Fruit fly (Drosophila melanogaster) whole organism, wandering third instar larva: Measurements from ENCODE around the gene Cep97.

Experiments
- Abd-B ChIP-seq: fragments of >200 bp; optimal IDR thresholded peaks from 2 replicates; lab custom pipeline; 2017; ENCODE audit warnings: missing biosample characterization, missing genetic modification characterization
- CG32264 ChIP-seq: fragments of 200-800 bp; sonication (Bioruptor generic); optimal IDR thresholded peaks from 2 replicates; lab custom pipeline; 2016; ENCODE audit warnings: missing biosample characterization, missing genetic modification characterization
- CrebA ChIP-seq: fragments of 200-800 bp; sonication (Bioruptor generic); optimal IDR thresholded peaks from 2 replicates; lab custom pipeline; 2016; ENCODE audit warnings: missing biosample characterization, mild to moderate bottlenecking, missing genetic modification characterization, borderline replicate concordance
- GATAd ChIP-seq: sonication (Bioruptor generic); optimal IDR thresholded peaks from 2 replicates; lab custom pipeline; 2016; ENCODE audit warnings: missing biosample characterization, missing genetic modification characterization
- HLH106 ChIP-seq: fragments of 200-800 bp; optimal IDR thresholded peaks from 3 replicates; lab custom pipeline; 2019; ENCODE audit warnings: missing biosample characterization, mild to moderate bottlenecking, missing genetic modification characterization, moderate library complexity
- Hnf4 ChIP-seq: fragments of 200-800 bp; sonication (Bioruptor generic); optimal IDR thresholded peaks from 2 replicates; lab custom pipeline; 2016; ENCODE audit warnings: missing biosample characterization, mild to moderate bottlenecking, missing genetic modification characterization
- Hr83 ChIP-seq: fragments of 200-300 bp; sonication (Bioruptor generic); optimal IDR thresholded peaks from 2 replicates; lab custom pipeline; 2016; ENCODE audit warnings: missing biosample characterization, mild to moderate bottlenecking, missing genetic modification characterization, moderate library complexity; ENCODE audit not compliant: poor library complexity, severe bottlenecking
- Jra ChIP-seq: sonication (Bioruptor generic); optimal IDR thresholded peaks from 2 replicates; lab custom pipeline; 2016; ENCODE audit warnings: missing biosample characterization, missing genetic modification characterization
- N ChIP-seq: fragments of >200 bp; optimal IDR thresholded peaks from 2 replicates; lab custom pipeline; 2018; ENCODE audit warnings: missing biosample characterization, missing external identifiers, missing genetic modification characterization
- OdsH ChIP-seq: fragments of 200-800 bp; sonication (Bioruptor generic); optimal IDR thresholded peaks from 2 replicates; lab custom pipeline; 2016; ENCODE audit warnings: missing biosample characterization, mild to moderate bottlenecking, missing genetic modification characterization
- Sp1 ChIP-seq: fragments of 200-800 bp; sonication (Bioruptor generic); optimal IDR thresholded peaks from 3 replicates; lab custom pipeline; 2019; ENCODE audit warnings: missing biosample characterization, mild to moderate bottlenecking, missing genetic modification characterization, moderate library complexity
- br ChIP-seq: fragments of 200-800 bp; sonication (Bioruptor generic); optimal IDR thresholded peaks from 2 replicates; lab custom pipeline; 2016; ENCODE audit warnings: missing biosample characterization, missing genetic modification characterization
- brk ChIP-seq: fragments of 200-800 bp; sonication (Bioruptor generic); optimal IDR thresholded peaks from 2 replicates; lab custom pipeline; 2016; ENCODE audit warnings: missing biosample characterization, mild to moderate bottlenecking, missing genetic modification characterization
- dl ChIP-seq, 2 experiments: fragments of 175-275, 200-275 bp in 1 of 2; fragments of 200-275 bp in 1 of 2; sonication (Bioruptor generic); optimal IDR thresholded peaks; lab custom pipeline; 2018; ENCODE audit warnings: mild to moderate bottlenecking in 2 of 2, missing biosample characterization in 2 of 2, missing genetic modification characterization in 2 of 2, moderate library complexity in 2 of 2; ENCODE audit not compliant: partially characterized antibody in 2 of 2, insufficient read depth in 1 of 2
- dmrt93B ChIP-seq: fragments of 200-800 bp; sonication (Bioruptor generic); optimal IDR thresholded peaks from 2 replicates; lab custom pipeline; 2018; ENCODE audit warnings: missing biosample characterization, mild to moderate bottlenecking, missing genetic modification characterization
- dsf ChIP-seq: sonication (Bioruptor generic); optimal IDR thresholded peaks from 2 replicates; lab custom pipeline; 2016; ENCODE audit warnings: missing biosample characterization, missing genetic modification characterization, borderline replicate concordance
- ey ChIP-seq: fragments of 200-800 bp; sonication (Bioruptor generic); optimal IDR thresholded peaks from 2 replicates; lab custom pipeline; 2016; ENCODE audit warnings: missing biosample characterization, missing genetic modification characterization
- foxo ChIP-seq, 2 experiments: fragments of 200-800 bp; sonication (Bioruptor generic); optimal IDR thresholded peaks; 2 replicates in 1 of 2; 3 replicates in 1 of 2; lab custom pipeline; 2016 to 2017; ENCODE audit warnings: missing biosample characterization in 2 of 2, missing genetic modification characterization in 2 of 2
- fru ChIP-seq: fragments of 200-800 bp; sonication (Bioruptor generic); optimal IDR thresholded peaks from 3 replicates; lab custom pipeline; 2016; ENCODE audit warnings: missing biosample characterization, mild to moderate bottlenecking, missing genetic modification characterization
- h ChIP-seq: fragments of 200-800 bp; sonication (Bioruptor generic); optimal IDR thresholded peaks from 3 replicates; lab custom pipeline; 2016; ENCODE audit warnings: missing biosample characterization, mild to moderate bottlenecking, missing genetic modification characterization
- lola ChIP-seq: fragments of >200 bp; optimal IDR thresholded peaks from 2 replicates; lab custom pipeline; 2017; ENCODE audit warnings: missing biosample characterization, missing genetic modification characterization
- pan ChIP-seq: fragments of >200 bp; optimal IDR thresholded peaks from 2 replicates; lab custom pipeline; 2017
- psq ChIP-seq: fragments of 200-800 bp; sonication (Bioruptor generic); optimal IDR thresholded peaks from 3 replicates; lab custom pipeline; 2017; ENCODE audit warnings: missing biosample characterization, mild to moderate bottlenecking, missing genetic modification characterization, moderate library complexity
- rgr ChIP-seq: fragments of 200-800 bp; sonication (Bioruptor generic); optimal IDR thresholded peaks from 3 replicates; lab custom pipeline; 2016; ENCODE audit warnings: missing biosample characterization, mild to moderate bottlenecking, missing genetic modification characterization
- sage ChIP-seq: fragments of 200-800 bp; sonication (Bioruptor generic); optimal IDR thresholded peaks from 2 replicates; lab custom pipeline; 2016; ENCODE audit warnings: missing biosample characterization, mild to moderate bottlenecking, missing genetic modification characterization
- sv ChIP-seq: fragments of 200-800 bp; sonication (Bioruptor generic); optimal IDR thresholded peaks from 3 replicates; lab custom pipeline; 2016; ENCODE audit warnings: missing biosample characterization, missing genetic modification characterization
- tai ChIP-seq: sonication (Bioruptor generic); optimal IDR thresholded peaks from 2 replicates; lab custom pipeline; 2016; ENCODE audit warnings: missing biosample characterization, missing genetic modification characterization
- usp ChIP-seq: fragments of >200 bp; optimal IDR thresholded peaks from 2 replicates; lab custom pipeline; 2017; ENCODE audit warnings: missing biosample characterization, missing genetic modification characterization
- woc ChIP-seq: sonication (Bioruptor generic); optimal IDR thresholded peaks from 2 replicates; lab custom pipeline; 2016; ENCODE audit warnings: missing biosample characterization, mild to moderate bottlenecking, missing genetic modification characterization

Gene Cep97

dm6 chr2L:3847908-3848307, 19.6 kb upstream of the Cep97 start:
- TF ChIP-seq ey (GFP tag; lab: Kevin White, UChicago) = no peak
- TF ChIP-seq Jra (GFP tag; lab: Kevin White, UChicago) = no peak
- no peak for TF ChIP-seq lola (GFP tag; lab: Kevin White, UChicago)
- TF ChIP-seq HLH106 (tag; lab: Kevin White, UChicago) = peak; percentile 18
- TF ChIP-seq brk (GFP tag; lab: Kevin White, UChicago) = no peak
- no peak for TF ChIP-seq psq (GFP tag; lab: Kevin White, UChicago)
- no peak for TF ChIP-seq rgr (GFP tag; lab: Kevin White, UChicago)

- TF ChIP-seq dl (GFP tag; optimal IDR thresholded peaks at IDR 0.05; lab: Kevin White, UChicago; ENCODE audit: insufficient read depth in 1 of 2, partially characterized antibody in 2 of 2) = no peak
- no peak for TF ChIP-seq GATAd (GFP tag; lab: Kevin White, UChicago)
- no peak for TF ChIP-seq brk (GFP tag; lab: Kevin White, UChicago)
- TF ChIP-seq usp = no peak
- no peak for TF ChIP-seq tai (GFP tag; lab: Kevin White, UChicago)
- TF ChIP-seq rgr (GFP tag; lab: Kevin White, UChicago) = no peak
- no peak for TF ChIP-seq Hr83 (GFP tag; lab: Kevin White, UChicago)
Measured at dm6 chr2L:3851308-3851707, 16.2 kb upstream of the Cep97 start.

dm6 chr2L:3852120-3852519, 15.4 kb upstream of the Cep97 start:
- TF ChIP-seq foxo (GFP tag; optimal IDR thresholded peaks at IDR 0.05; lab: Kevin White, UChicago) (peak in 1 of 2 experiments; percentile 35), fru (GFP tag; lab: Kevin White, UChicago) (peak; percentile 6), N (GFP tag; lab: Kevin White, UChicago) (no peak), Hnf4 (peak; percentile 7), psq (GFP tag; lab: Kevin White, UChicago) (no peak), CrebA (GFP tag; lab: Kevin White, UChicago) (no peak), Abd-B (no peak), dmrt93B (GFP tag; lab: Kevin White, UChicago) (no peak), dsf (GFP tag; lab: Kevin White, UChicago) (no peak), brk (GFP tag; lab: Kevin White, UChicago) (no peak), rgr (GFP tag; lab: Kevin White, UChicago) (peak; percentile 4), sage (no peak), br (GFP tag; lab: Kevin White, UChicago) (no peak), CG32264 (GFP tag; lab: Kevin White, UChicago) (no peak), woc (GFP tag; lab: Kevin White, UChicago) (no peak), sv (GFP tag; lab: Kevin White, UChicago) (no peak), h (GFP tag; lab: Kevin White, UChicago) (peak; percentile 28), Jra (GFP tag; lab: Kevin White, UChicago) (no peak), Sp1 (GFP tag; lab: Kevin White, UChicago) (no peak), HLH106 (tag; lab: Kevin White, UChicago) (peak; percentile 36)

dm6 chr2L:3853507-3854030, 13.9 kb upstream of the Cep97 start:
- TF ChIP-seq rgr (GFP tag; lab: Kevin White, UChicago) (peak; percentile 6), woc (GFP tag; lab: Kevin White, UChicago) (no peak), Sp1 (GFP tag; lab: Kevin White, UChicago) (peak; percentile 5), ey (GFP tag; lab: Kevin White, UChicago) (peak; percentile 6), fru (GFP tag; lab: Kevin White, UChicago) (peak; percentile 4), h (GFP tag; lab: Kevin White, UChicago) (peak; percentile 22), GATAd (GFP tag; lab: Kevin White, UChicago) (no peak), HLH106 (tag; lab: Kevin White, UChicago) (peak; percentile 27), foxo (GFP tag; optimal IDR thresholded peaks at IDR 0.05; lab: Kevin White, UChicago) (peak in 1 of 2 experiments; percentile 14), br (GFP tag; lab: Kevin White, UChicago) (no peak)
- TF ChIP-seq, all 38 proteins: peak for 7

- TF ChIP-seq OdsH (GFP tag; lab: Kevin White, UChicago) (no peak), pan (no peak)
- TF ChIP-seq, all 38 proteins: peak for 0
Measured at dm6 chr2L:3855528-3856189, 11.8 kb upstream of the Cep97 start.
